Worm (Caenorhabditis elegans): ENCODE results near the gene pan-1.

Gene pan-1

DNA sequence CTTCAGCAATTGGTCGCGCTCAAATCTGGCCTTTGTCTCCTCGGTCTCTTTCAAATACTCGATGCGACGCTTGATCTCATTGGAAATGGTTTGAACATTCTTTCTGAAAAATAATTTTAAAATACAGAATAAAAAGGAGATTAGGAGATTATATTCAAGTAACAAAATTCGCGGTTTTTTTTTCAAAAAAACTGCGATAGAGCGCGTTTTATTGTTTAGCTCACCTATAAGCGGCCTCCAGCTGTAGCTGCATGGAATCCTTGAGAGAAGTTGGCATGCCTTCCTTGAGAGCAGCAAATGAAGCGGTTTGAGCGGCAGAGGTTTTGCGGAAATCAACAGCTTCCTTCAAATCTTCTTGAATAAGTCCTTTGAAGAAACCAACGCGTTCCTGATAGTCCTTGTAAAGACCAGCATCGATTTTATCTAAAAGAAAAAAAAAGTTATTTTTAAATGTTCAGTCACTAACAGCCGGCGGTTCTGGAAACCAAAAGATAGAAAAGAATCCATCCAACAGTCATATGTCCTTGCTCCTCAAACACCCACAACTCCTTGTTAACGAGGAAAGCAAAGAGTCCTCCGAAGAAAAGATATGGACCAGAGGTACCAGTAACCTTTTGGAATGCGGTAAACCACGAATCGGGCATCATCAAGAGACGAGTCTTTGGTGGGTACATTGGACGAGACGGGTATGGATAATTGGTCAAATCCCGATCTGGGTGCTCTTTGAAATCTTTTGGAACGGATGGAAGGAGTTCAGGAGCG is 32.4 kb downstream of the pan-1 start:
- TF ChIP-seq dpl-1 (GFP tag; optimal IDR thresholded peaks at IDR 0.05) = peak; percentile 35 to 54 (median 42)
- no peak for TF ChIP-seq unc-62 (GFP tag; optimal IDR thresholded peaks at IDR 0.05)
- peak in 1 of 2 experiments; percentile 25 for TF ChIP-seq lsy-2 (tag; optimal IDR thresholded peaks at IDR 0.05)
- TF ChIP-seq lin-35 (GFP tag; optimal IDR thresholded peaks at IDR 0.05) = peak in 1 of 2 experiments; percentile 54
- TF ChIP-seq efl-1 (optimal IDR thresholded peaks at IDR 0.05) = peak; percentile 16 to 37
- TF ChIP-seq efl-1 (GFP tag; optimal IDR thresholded peaks at IDR 0.05 in 1 of 2) = peak; percentile 54 to 93
- no peak for TF ChIP-seq alr-1 (tag; optimal IDR thresholded peaks at IDR 0.05; ENCODE audit: borderline replicate concordance)
- no peak for TF ChIP-seq hlh-17 (GFP tag; optimal IDR thresholded peaks at IDR 0.05; ENCODE audit: borderline replicate concordance)
- TF ChIP-seq blmp-1 (tag; optimal IDR thresholded peaks at IDR 0.05) = no peak

DNA sequence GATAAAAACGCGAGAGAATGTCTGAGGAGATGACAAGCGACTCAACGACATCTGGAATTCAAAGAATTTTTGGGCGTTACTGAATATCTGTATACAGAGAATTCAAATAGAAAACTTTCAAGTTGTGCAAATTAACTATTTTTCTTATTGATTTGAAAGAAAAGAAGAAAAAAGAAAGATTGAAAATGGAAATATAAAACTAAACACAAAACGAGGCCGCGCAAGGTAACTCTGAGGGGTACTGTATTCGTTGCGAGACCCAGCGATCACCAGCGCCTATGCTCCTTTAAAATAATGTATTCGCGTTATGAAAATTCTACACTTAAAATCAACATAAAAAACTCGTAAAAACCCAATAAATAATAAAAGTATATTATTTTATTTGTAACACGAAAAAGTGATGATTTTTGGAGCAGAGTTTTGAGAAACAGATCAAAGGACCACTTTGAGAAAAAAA is 33.3 kb downstream of the pan-1 start, which contains the start of gene asb-1:
TSS of gene asb-1 (minus strand) at position 51 of the 457 bp plus-strand sequence.
- TF ChIP-seq efl-3 (GFP tag; optimal IDR thresholded peaks at IDR 0.05) (no peak), nhr-85 (tag) (peak; percentile 43)

DNA sequence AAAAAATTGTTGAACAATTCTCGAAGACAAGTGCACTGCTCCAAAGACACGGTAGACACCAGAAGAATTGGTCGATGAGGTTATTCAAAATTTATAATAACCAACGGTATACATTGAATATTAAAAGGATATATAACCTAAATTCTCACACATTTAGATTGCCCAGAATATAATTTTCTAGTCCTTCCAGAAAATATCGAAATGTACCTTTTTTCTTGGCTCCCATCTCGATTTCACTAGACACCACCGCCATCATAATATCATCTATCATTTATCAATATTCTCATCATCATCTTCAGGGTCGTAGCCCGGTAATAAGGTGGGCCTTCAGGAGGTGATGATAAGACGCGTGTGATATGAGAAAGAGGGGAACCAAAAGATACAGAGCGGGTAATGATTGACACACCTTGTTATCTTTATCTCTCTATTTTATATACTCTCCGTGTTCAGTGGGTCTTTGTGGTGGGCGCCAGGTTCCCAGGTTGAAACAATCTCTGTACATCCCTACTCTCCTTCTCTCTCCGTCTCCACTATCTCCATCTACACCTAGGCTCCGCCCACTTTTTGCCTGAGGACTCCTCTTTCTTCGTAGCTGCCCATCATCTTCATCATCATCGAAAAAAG is 37.7 kb downstream of the pan-1 start, which contains the start of gene mab-21:
TSS of gene mab-21 (plus strand) at position 615 of the 624 bp plus-strand sequence.
- TF ChIP-seq nhr-20 (tag; optimal IDR thresholded peaks at IDR 0.05) (peak; percentile 9), mdl-1 (tag; optimal IDR thresholded peaks at IDR 0.05) (peak in 1 of 2 experiments; percentile 24), rnt-1 (tag; optimal IDR thresholded peaks at IDR 0.05) (peak; percentile 47), unc-98 (GFP tag; IDR thresholded peaks at IDR 0.05) (no peak), efl-1 (optimal IDR thresholded peaks at IDR 0.05) (peak in 1 of 2 experiments; percentile 5), efl-1 (GFP tag; optimal IDR thresholded peaks at IDR 0.05 in 1 of 2) (no peak), elt-3 (tag; optimal IDR thresholded peaks at IDR 0.05) (peak in 5 of 6 experiments; percentile 40 to 85 (median 51)), nhr-85 (tag) (peak; percentile 3), lin-15B (tag; optimal IDR thresholded peaks at IDR 0.05) (no peak), sox-4 (tag; optimal IDR thresholded peaks at IDR 0.05) (no peak), ztf-4 (tag; optimal IDR thresholded peaks at IDR 0.05) (peak; percentile 32), snu-23 (GFP tag; optimal IDR thresholded peaks at IDR 0.05) (peak; percentile 22), fkh-8 (tag; optimal IDR thresholded peaks at IDR 0.05) (no peak), lsy-2 (tag; optimal IDR thresholded peaks at IDR 0.05) (peak in 1 of 2 experiments; percentile 23), lin-14 (GFP tag; optimal IDR thresholded peaks at IDR 0.05) (peak; percentile 71), lin-35 (GFP tag; optimal IDR thresholded peaks at IDR 0.05) (peak in 1 of 2 experiments; percentile 15), nhr-71 (tag; optimal IDR thresholded peaks at IDR 0.05) (peak; percentile 34)

DNA sequence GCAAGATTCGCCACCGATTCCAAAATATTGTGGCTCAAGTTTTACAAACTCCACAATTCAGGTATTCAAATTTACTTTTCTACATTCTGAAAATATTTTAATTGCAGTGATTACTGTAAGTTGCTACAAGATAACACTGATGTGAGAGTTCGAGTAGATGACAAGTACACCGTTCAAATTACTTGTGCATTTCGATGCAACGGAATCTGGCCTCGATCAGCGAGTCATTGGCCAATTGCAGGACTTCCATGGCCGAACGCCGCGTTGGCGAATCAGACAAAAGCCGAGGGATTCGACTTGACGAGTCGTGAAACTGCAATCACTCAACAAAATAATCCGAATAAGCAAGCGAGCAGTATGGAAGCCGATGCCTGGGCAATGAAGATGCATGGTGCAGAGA is 38.7 kb downstream of the pan-1 start:
- TF ChIP-seq fkh-10 (GFP tag; optimal IDR thresholded peaks at IDR 0.05) (no peak), nhr-85 (tag) (peak; percentile 43)

DNA sequence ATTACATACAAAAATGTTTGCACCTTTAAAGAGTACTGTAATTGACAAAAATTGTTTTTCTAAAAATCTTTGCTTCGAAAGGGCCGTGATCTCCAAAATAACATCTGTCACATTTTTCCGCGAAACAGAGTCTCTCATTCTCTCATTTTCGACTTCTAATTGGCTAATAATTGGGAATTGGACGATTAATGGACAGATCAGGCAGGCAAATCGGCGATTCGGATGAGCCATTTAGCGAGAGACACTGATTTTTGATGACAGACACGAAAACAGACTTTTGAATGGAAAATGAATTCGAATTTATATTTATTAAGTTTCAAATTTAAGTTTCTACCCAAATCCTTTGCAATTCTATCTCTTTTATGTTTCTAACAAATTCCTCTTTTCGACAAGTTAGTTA is 41.3 kb downstream of the pan-1 start:
- TF ChIP-seq lin-14 (GFP tag; optimal IDR thresholded peaks at IDR 0.05) = no peak
- TF ChIP-seq isw-1 (GFP tag; IDR thresholded peaks at IDR 0.05) = no peak
- TF ChIP-seq rnt-1 (tag; optimal IDR thresholded peaks at IDR 0.05) = peak; percentile 21
- no peak for TF ChIP-seq lsy-2 (tag; optimal IDR thresholded peaks at IDR 0.05)
- TF ChIP-seq ceh-63 (GFP tag; optimal IDR thresholded peaks at IDR 0.05) = no peak
- no peak for TF ChIP-seq ztf-11 (tag; optimal IDR thresholded peaks at IDR 0.05)
- TF ChIP-seq dpl-1 (GFP tag; optimal IDR thresholded peaks at IDR 0.05) = no peak
- no peak for TF ChIP-seq vab-15 (tag; optimal IDR thresholded peaks at IDR 0.05)

All from whole organism, L1 larva.